Fruit fly (Drosophila melanogaster) whole organism, prepupa: Measurements from ENCODE around the gene CG8607.
A peak's percentile ranks its signal among the peaks of the same experiment; 100 is the strongest.

Experiments
- Blimp-1 ChIP-seq: fragments of 200-800 bp; sonication (Bioruptor generic); optimal IDR thresholded peaks from 3 replicates; lab custom pipeline; 2017; ENCODE audit warnings: missing biosample characterization, missing genetic modification characterization, mild to moderate bottlenecking, moderate library complexity, missing genetic modification reagents
- CG10669 ChIP-seq: fragments of 200-800 bp; sonication (Bioruptor generic); optimal IDR thresholded peaks from 3 replicates; lab custom pipeline; 2018; ENCODE audit warnings: missing biosample characterization, mild to moderate bottlenecking, missing genetic modification characterization, moderate library complexity
- CG11294 ChIP-seq: fragments of 200-800 bp; sonication (Bioruptor generic); IDR thresholded peaks from 2 replicates; pipeline ENCODE4 v1.3.6; 2022; ENCODE audit warnings: missing biosample characterization, missing genetic modification characterization
- CG11902 ChIP-seq: fragments of 200-800 bp; sonication (Bioruptor generic); optimal IDR thresholded peaks from 3 replicates; lab custom pipeline; 2016; ENCODE audit warnings: missing biosample characterization, missing genetic modification characterization
- CG1621 ChIP-seq: fragments of 200-800 bp; sonication (Bioruptor generic); optimal IDR thresholded peaks from 3 replicates; lab custom pipeline; 2018; ENCODE audit warnings: missing biosample characterization, mild to moderate bottlenecking, missing genetic modification characterization
- CG16779 ChIP-seq: fragments of 200-800 bp; sonication (Bioruptor generic); optimal IDR thresholded peaks from 3 replicates; lab custom pipeline; 2017; ENCODE audit warnings: missing biosample characterization, mild to moderate bottlenecking, missing genetic modification characterization
- CG3032 ChIP-seq: fragments of 200-800 bp; optimal IDR thresholded peaks from 2 replicates; lab custom pipeline; 2019; ENCODE audit warnings: missing biosample characterization, mild to moderate bottlenecking, missing genetic modification characterization, moderate library complexity
- CG31627 ChIP-seq: fragments of 200-800 bp; sonication (Bioruptor generic); optimal IDR thresholded peaks from 3 replicates; lab custom pipeline; 2016; ENCODE audit warnings: missing biosample characterization, missing genetic modification characterization
- CG32006 ChIP-seq: fragments of 200-800 bp; sonication (Bioruptor generic); optimal IDR thresholded peaks from 3 replicates; lab custom pipeline; 2017; ENCODE audit warnings: missing biosample characterization, mild to moderate bottlenecking, missing genetic modification characterization
- CG34406 ChIP-seq: fragments of 200-800 bp; sonication (Bioruptor generic); optimal IDR thresholded peaks from 3 replicates; lab custom pipeline; 2016; ENCODE audit warnings: missing biosample characterization, missing genetic modification characterization
- CG3919 ChIP-seq: fragments of 200-800 bp; sonication (Bioruptor generic); optimal IDR thresholded peaks from 3 replicates; lab custom pipeline; 2016; ENCODE audit warnings: missing biosample characterization, missing genetic modification characterization
- CG4318 ChIP-seq: fragments of 200-800 bp; sonication (Bioruptor generic); optimal IDR thresholded peaks from 3 replicates; lab custom pipeline; 2017; ENCODE audit warnings: missing biosample characterization, mild to moderate bottlenecking, missing genetic modification characterization
- CG6163 ChIP-seq: fragments of 200-800 bp; sonication (Bioruptor generic); IDR thresholded peaks from 3 replicates; pipeline ENCODE4 v1.3.6; 2022; ENCODE audit warnings: missing biosample characterization, missing genetic modification characterization
- CG6276 ChIP-seq: fragments of 200-800 bp; sonication (Bioruptor generic); optimal IDR thresholded peaks from 2 replicates; lab custom pipeline; 2017; ENCODE audit warnings: missing biosample characterization, mild to moderate bottlenecking, missing genetic modification characterization
- CG6854 ChIP-seq: fragments of 200-800 bp; sonication (Bioruptor generic); optimal IDR thresholded peaks from 2 replicates; lab custom pipeline; 2017; ENCODE audit warnings: missing biosample characterization, mild to moderate bottlenecking, missing genetic modification characterization
- CG7368 ChIP-seq: fragments of 200-800 bp; sonication (Bioruptor generic); optimal IDR thresholded peaks from 3 replicates; lab custom pipeline; 2016; ENCODE audit warnings: missing biosample characterization, missing genetic modification characterization
- CG8119 ChIP-seq: fragments of 200-800 bp; sonication (Bioruptor generic); IDR thresholded peaks from 3 replicates; pipeline ENCODE4 v1.3.6; 2022; ENCODE audit warnings: missing biosample characterization, missing genetic modification characterization
- CG8319 ChIP-seq: fragments of 200-800 bp; sonication (Bioruptor generic); optimal IDR thresholded peaks from 3 replicates; lab custom pipeline; 2016; ENCODE audit warnings: missing biosample characterization, missing genetic modification characterization
- CG9139 ChIP-seq: fragments of 200-800 bp; sonication (Bioruptor generic); optimal IDR thresholded peaks from 3 replicates; lab custom pipeline; 2017; ENCODE audit warnings: missing biosample characterization, mild to moderate bottlenecking, missing genetic modification characterization
- Eip75B ChIP-seq: fragments of 200-800 bp; sonication (Bioruptor generic); optimal IDR thresholded peaks from 3 replicates; lab custom pipeline; 2016; ENCODE audit warnings: missing biosample characterization, missing genetic modification characterization
- Eip78C ChIP-seq: fragments of 200-800 bp; sonication (Bioruptor generic); peaks from one replicate; lab custom pipeline; 2016; ENCODE audit warnings: missing biosample characterization, missing genetic modification characterization
- Eip93F ChIP-seq: fragments of 200-800 bp; sonication (Bioruptor generic); optimal IDR thresholded peaks from 2 replicates; lab custom pipeline; 2016; ENCODE audit warnings: missing biosample characterization, mild to moderate bottlenecking, missing genetic modification characterization
- Ets21C ChIP-seq: fragments of 200-800 bp; sonication (Bioruptor generic); optimal IDR thresholded peaks from 3 replicates; lab custom pipeline; 2016; ENCODE audit warnings: missing biosample characterization, missing genetic modification characterization
- Ets96B ChIP-seq: fragments of 200-800 bp; optimal IDR thresholded peaks from 2 replicates; lab custom pipeline; 2019; ENCODE audit warnings: missing biosample characterization, mild to moderate bottlenecking, missing genetic modification characterization, moderate library complexity
- Gug ChIP-seq: fragments of 200-800 bp; sonication (Bioruptor generic); IDR thresholded peaks from 2 replicates; pipeline ENCODE4 v1.3.6; 2022; ENCODE audit warnings: missing biosample characterization, missing genetic modification characterization
- Hr39 ChIP-seq: fragments of 200-800 bp; sonication (Bioruptor generic); optimal IDR thresholded peaks from 2 replicates; lab custom pipeline; 2016; ENCODE audit warnings: missing biosample characterization, missing genetic modification characterization
- Hr4 ChIP-seq: fragments of 200-800 bp; sonication (Bioruptor generic); optimal IDR thresholded peaks from 3 replicates; lab custom pipeline; 2016; ENCODE audit warnings: missing biosample characterization, missing genetic modification characterization
- Met ChIP-seq: fragments of 200-800 bp; sonication (Bioruptor generic); optimal IDR thresholded peaks from 3 replicates; lab custom pipeline; 2016; ENCODE audit warnings: missing biosample characterization, missing genetic modification characterization
- OdsH ChIP-seq: fragments of 200-800 bp; sonication (Bioruptor generic); optimal IDR thresholded peaks from 3 replicates; lab custom pipeline; 2016; ENCODE audit warnings: missing biosample characterization, missing genetic modification characterization
- Sox102F ChIP-seq: fragments of 200-800 bp; sonication (Bioruptor generic); optimal IDR thresholded peaks from 2 replicates; lab custom pipeline; 2016; ENCODE audit warnings: missing biosample characterization, mild to moderate bottlenecking, missing genetic modification characterization
- Sox15 ChIP-seq: fragments of 200-800 bp; sonication (Bioruptor generic); optimal IDR thresholded peaks from 3 replicates; lab custom pipeline; 2016; ENCODE audit warnings: missing biosample characterization, missing genetic modification characterization
- achi ChIP-seq: fragments of 200-800 bp; sonication (Bioruptor generic); optimal IDR thresholded peaks from 3 replicates; lab custom pipeline; 2016; ENCODE audit warnings: missing biosample characterization, missing genetic modification characterization
- acj6 ChIP-seq: fragments of 200-800 bp; sonication (Bioruptor generic); optimal IDR thresholded peaks from 3 replicates; lab custom pipeline; 2016; ENCODE audit warnings: missing biosample characterization, missing genetic modification characterization
- cyc ChIP-seq: fragments of 200-800 bp; sonication (Bioruptor generic); optimal IDR thresholded peaks from 3 replicates; lab custom pipeline; 2016; ENCODE audit warnings: missing biosample characterization, missing genetic modification characterization
- dac ChIP-seq: fragments of 200-800 bp; sonication (Bioruptor generic); optimal IDR thresholded peaks from 2 replicates; lab custom pipeline; 2017; ENCODE audit warnings: missing biosample characterization, mild to moderate bottlenecking, missing genetic modification characterization
- dsx ChIP-seq: fragments of 200-800 bp; optimal IDR thresholded peaks from 3 replicates; lab custom pipeline; 2019; ENCODE audit warnings: missing biosample characterization, mild to moderate bottlenecking, missing genetic modification characterization, moderate library complexity; ENCODE audit not compliant: poor library complexity, severe bottlenecking
- esn ChIP-seq: fragments of 200-800 bp; sonication (Bioruptor generic); optimal IDR thresholded peaks from 2 replicates; lab custom pipeline; 2016; ENCODE audit warnings: missing biosample characterization, mild to moderate bottlenecking, missing genetic modification characterization, moderate library complexity
- fd85E ChIP-seq: fragments of 200-800 bp; sonication (Bioruptor generic); optimal IDR thresholded peaks from 3 replicates; lab custom pipeline; 2016; ENCODE audit warnings: missing biosample characterization, missing genetic modification characterization
- fkh ChIP-seq: fragments of 200-800 bp; sonication (Bioruptor generic); optimal IDR thresholded peaks from 3 replicates; lab custom pipeline; 2017; ENCODE audit warnings: missing biosample characterization, mild to moderate bottlenecking, missing genetic modification characterization, moderate library complexity
- lz ChIP-seq: fragments of 200-800 bp; sonication (Bioruptor generic); optimal IDR thresholded peaks from 3 replicates; lab custom pipeline; 2016; ENCODE audit warnings: missing biosample characterization, missing genetic modification characterization
- net ChIP-seq: fragments of 200-800 bp; sonication (Bioruptor generic); optimal IDR thresholded peaks from 3 replicates; lab custom pipeline; 2016; ENCODE audit warnings: missing biosample characterization, missing genetic modification characterization
- spab ChIP-seq: fragments of 200-800 bp; sonication (Bioruptor generic); optimal IDR thresholded peaks from 2 replicates; lab custom pipeline; 2017; ENCODE audit warnings: missing biosample characterization, mild to moderate bottlenecking, missing genetic modification characterization, missing genetic modification reagents
- ss ChIP-seq, 2 experiments: fragments of 200-800 bp; sonication (Bioruptor generic); optimal IDR thresholded peaks; 2 replicates in 1 of 2; 3 replicates in 1 of 2; lab custom pipeline; 2017 to 2018; ENCODE audit warnings: mild to moderate bottlenecking in 2 of 2, missing biosample characterization in 2 of 2, missing genetic modification characterization in 2 of 2, moderate library complexity in 1 of 2
- topi ChIP-seq: fragments of 200-800 bp; sonication (Bioruptor generic); optimal IDR thresholded peaks from 3 replicates; lab custom pipeline; 2016; ENCODE audit warnings: missing biosample characterization, missing genetic modification characterization
- vri ChIP-seq: fragments of 200-800 bp; sonication (Bioruptor generic); optimal IDR thresholded peaks from 3 replicates; lab custom pipeline; 2016; ENCODE audit warnings: missing biosample characterization, mild to moderate bottlenecking, missing genetic modification characterization

CG8607 gene

DNA sequence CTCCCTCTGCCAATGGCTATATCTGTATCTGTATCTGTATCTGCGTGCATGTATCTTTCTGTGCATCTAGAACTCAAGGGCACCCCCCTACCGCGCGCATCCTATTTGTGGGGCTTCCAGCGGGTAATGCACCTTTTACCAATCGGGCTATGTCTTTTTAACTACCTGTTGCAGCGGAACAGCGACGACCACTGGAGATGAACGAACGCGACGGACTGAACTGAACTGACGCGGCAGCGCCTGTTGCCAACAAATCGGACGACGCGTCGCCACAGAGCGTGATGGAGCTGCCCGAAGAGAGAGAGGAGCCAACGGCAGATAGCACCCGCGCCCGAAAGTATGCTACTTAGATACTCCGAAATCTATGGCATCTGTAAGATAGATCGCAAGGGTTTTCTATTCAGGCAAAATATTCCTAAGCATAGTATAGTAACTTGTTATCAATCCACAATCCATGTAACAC, 25.1 kb downstream of the CG8607 start, which contains the start of gene Cln7 (continued):
- peak; percentile 78 for TF ChIP-seq Eip93F (GFP tag; lab: Kevin White, UChicago)
- TF ChIP-seq CG10669 (GFP tag; lab: Kevin White, UChicago) = peak; percentile 3
- peak; percentile 62 for TF ChIP-seq net (GFP tag; lab: Kevin White, UChicago)
- peak; percentile 5 for TF ChIP-seq spab (GFP tag; lab: Kevin White, UChicago)
- TF ChIP-seq CG4318 = no peak
- peak; percentile 70 for TF ChIP-seq vri
- peak; percentile 69 to 72 for TF ChIP-seq ss (GFP tag; optimal IDR thresholded peaks at IDR 0.05; lab: Kevin White, UChicago)
- peak; percentile 26 for TF ChIP-seq CG6276 (GFP tag; lab: Kevin White, UChicago)
- TF ChIP-seq Blimp-1 (GFP tag; lab: Kevin White, UChicago) = peak; percentile 2
- no peak for TF ChIP-seq cyc (GFP tag; lab: Kevin White, UChicago)
- TF ChIP-seq Gug (GFP tag; lab: Robert Waterston, UW) = no peak
- TF ChIP-seq Ets21C (GFP tag; lab: Kevin White, UChicago) = no peak
- peak; percentile 54 for TF ChIP-seq CG34406 (GFP tag; lab: Kevin White, UChicago)
- no peak for TF ChIP-seq Met (GFP tag; lab: Kevin White, UChicago)
- TF ChIP-seq acj6 (GFP tag; lab: Kevin White, UChicago) = no peak
- TF ChIP-seq CG31627 = no peak
- peak; percentile 85 for TF ChIP-seq CG6854
- TF ChIP-seq fd85E (GFP tag; lab: Kevin White, UChicago) = peak; percentile 79
- no peak; the same call in 1 of the 3 replicates for TF ChIP-seq CG8119 (GFP tag; lab: Robert Waterston, UW)
- TF ChIP-seq Eip75B (GFP tag; lab: Kevin White, UChicago) = peak; percentile 65
- TF ChIP-seq CG3919 = peak; percentile 47
- TF ChIP-seq CG1621 (tag; lab: Kevin White, UChicago) = peak; percentile 26
- TF ChIP-seq esn = peak; percentile 71
- TF ChIP-seq CG3032 = peak; percentile 3
- TF ChIP-seq, all 60 proteins: peak for 32

DNA sequence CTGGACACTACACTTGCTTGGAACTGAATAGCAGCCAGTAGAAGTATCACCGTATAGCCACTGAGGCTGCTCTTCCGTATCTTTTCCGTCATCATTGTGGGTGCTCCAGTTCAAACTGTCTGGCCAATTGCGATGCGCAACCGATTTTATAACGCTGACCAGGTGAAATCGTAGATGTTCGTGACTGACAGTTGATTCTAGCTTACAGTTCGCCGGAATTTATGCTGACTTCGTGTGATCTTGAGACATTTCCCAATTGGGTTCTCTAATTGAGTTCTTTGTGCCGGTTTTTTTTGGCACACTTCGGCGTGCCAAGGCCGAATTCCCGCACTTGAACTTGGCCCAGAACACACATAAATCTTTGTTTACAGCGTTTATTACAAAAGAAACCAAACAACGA, 27.1 kb downstream of the CG8607 start, which contains the start of gene CG14834:
TSS of gene CG14834 (minus strand) at position 173 of the 400 bp plus-strand sequence.
- TF ChIP-seq Sox15 (GFP tag; lab: Kevin White, UChicago) (no peak), dsx (GFP tag; lab: Kevin White, UChicago) (no peak), Ets96B (tag; lab: Kevin White, UChicago) (no peak), CG11902 (GFP tag; lab: Kevin White, UChicago) (no peak), dac (GFP tag; lab: Kevin White, UChicago) (no peak), vri (no peak), Met (GFP tag; lab: Kevin White, UChicago) (no peak), OdsH (no peak), CG10669 (GFP tag; lab: Kevin White, UChicago) (no peak), CG9139 (GFP tag; lab: Kevin White, UChicago) (no peak), net (GFP tag; lab: Kevin White, UChicago) (no peak), achi (GFP tag; lab: Kevin White, UChicago) (no peak), CG8319 (no peak), CG34406 (GFP tag; lab: Kevin White, UChicago) (no peak)

DNA sequence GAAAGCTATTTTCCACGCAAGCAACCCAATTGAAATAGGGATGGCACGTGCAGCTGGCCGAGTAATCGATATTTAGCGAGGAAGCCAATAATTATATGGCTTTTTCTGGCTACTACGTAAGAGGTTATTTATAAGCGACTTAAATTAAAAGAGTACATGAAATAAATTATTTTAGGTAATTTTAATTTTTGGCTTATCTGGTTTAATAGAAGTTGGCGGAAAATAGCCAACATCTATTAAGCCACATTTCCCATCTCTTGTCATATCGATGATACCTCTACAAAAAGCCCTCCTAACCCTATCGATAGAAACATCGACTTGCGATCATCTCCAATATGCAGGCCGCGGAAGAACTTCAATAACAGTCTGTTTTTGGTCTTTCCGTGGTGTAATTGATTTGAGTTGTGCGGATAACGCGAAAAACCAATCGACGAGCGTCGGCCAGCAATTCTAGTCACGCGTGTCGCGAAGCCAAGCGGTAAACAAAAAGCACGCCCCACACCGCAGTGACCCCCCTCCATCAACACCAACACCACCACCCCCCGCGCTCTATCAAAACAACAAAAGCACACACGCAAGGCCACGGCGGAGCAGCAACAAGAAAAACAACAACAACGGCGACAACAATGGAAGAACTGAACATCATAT, 28.2 kb downstream of the CG8607 start, which contains the start of the genes Srp19 and qm:
TSS of gene Srp19 (minus strand) at position 51 of the 648 bp plus-strand sequence.
TSS of gene qm (plus strand) at position 330 of the 648 bp plus-strand sequence.
- TF ChIP-seq Sox15 (GFP tag; lab: Kevin White, UChicago) (no peak), CG6163 (GFP tag; lab: Robert Waterston, UW) (no peak; the same call in 2 of the 3 replicates), fkh (GFP tag; lab: Kevin White, UChicago) (peak; percentile 74), CG3032 (peak; percentile 33), esn (peak; percentile 66), Sox102F (GFP tag; lab: Kevin White, UChicago) (no peak), CG6854 (peak; percentile 65), lz (peak; percentile 66), Eip78C (peak; percentile 52), dsx (GFP tag; lab: Kevin White, UChicago) (peak; percentile 37), CG11294 (no peak), topi (peak; percentile 38), CG32006 (GFP tag; lab: Kevin White, UChicago) (peak; percentile 15), CG4318 (no peak), CG8119 (GFP tag; lab: Robert Waterston, UW) (peak; percentile 52; the same call in 1 of the 3 replicates), CG16779 (tag; lab: Kevin White, UChicago) (no peak), Blimp-1 (GFP tag; lab: Kevin White, UChicago) (no peak), Hr39 (peak; percentile 31), Eip75B (GFP tag; lab: Kevin White, UChicago) (peak; percentile 54), ss (GFP tag; optimal IDR thresholded peaks at IDR 0.05; lab: Kevin White, UChicago) (peak; percentile 67 to 90), CG7368 (no peak), Hr4 (GFP tag; lab: Kevin White, UChicago) (no peak)
